Worm (Caenorhabditis elegans) whole organism, L4/young adult: ENCODE measurements around the gene otpl-1.

Source experiments
- W03F9.2 ChIP-seq: fragments of 150-350 bp; optimal IDR thresholded peaks from 2 replicates; lab custom pipeline; 2014; ENCODE audit warnings: missing biosample characterization, missing genetic modification characterization
- dao-5 ChIP-seq: sonication (generic microtip); optimal IDR thresholded peaks from 2 replicates; lab custom pipeline; 2016; ENCODE audit warnings: missing genotype, missing genetic modification characterization, moderate library complexity, missing compliant biosample characterization
- him-1 ChIP-seq: sonication (generic microtip); optimal IDR thresholded peaks from 2 replicates; lab custom pipeline; 2016; ENCODE audit warnings: missing genotype, missing genetic modification reagents, missing genetic modification characterization, missing compliant biosample characterization

Gene otpl-1

ce11 chrIV:3568608-3569007 is at the start of gene otpl-1:
TSS of gene otpl-1 (plus strand) at chrIV:3568979.
- TF ChIP-seq W03F9.2 (tag; lab: Kevin White, UChicago) (no peak), dao-5 (no peak), him-1 (tag; lab: Kevin White, UChicago) (no peak)

ce11 chrIV:3519352-3519751 is 49.4 kb upstream of the otpl-1 start:
- TF ChIP-seq W03F9.2 (tag; lab: Kevin White, UChicago) (no peak), dao-5 (no peak), him-1 (tag; lab: Kevin White, UChicago) (no peak)

- TF ChIP-seq W03F9.2 (tag; lab: Kevin White, UChicago) (no peak), him-1 (tag; lab: Kevin White, UChicago) (no peak), dao-5 (no peak)
These were observed 48.4 kb upstream of the otpl-1 start for ce11 chrIV:3520374-3520773.

- TF ChIP-seq him-1 (tag; lab: Kevin White, UChicago) (no peak), dao-5 (no peak), W03F9.2 (tag; lab: Kevin White, UChicago) (no peak)
These were observed 47.8 kb upstream of the otpl-1 start for ce11 chrIV:3520957-3521356.

- TF ChIP-seq W03F9.2 (tag; lab: Kevin White, UChicago), result no peak
- TF ChIP-seq him-1 (tag; lab: Kevin White, UChicago), result no peak
- no peak for TF ChIP-seq dao-5
These were observed 47.1 kb upstream of the otpl-1 start for ce11 chrIV:3521710-3522109.

ce11 chrIV:3523419-3523818 is 45.4 kb upstream of the otpl-1 start:
- no peak for TF ChIP-seq W03F9.2 (tag; lab: Kevin White, UChicago)
- no peak for TF ChIP-seq him-1 (tag; lab: Kevin White, UChicago)
- no peak for TF ChIP-seq dao-5

ce11 chrIV:3524584-3525020 is 44.2 kb upstream of the otpl-1 start:
- TF ChIP-seq him-1 (tag; lab: Kevin White, UChicago), result peak; percentile 23
- TF ChIP-seq dao-5, result no peak
- no peak for TF ChIP-seq W03F9.2 (tag; lab: Kevin White, UChicago)

- TF ChIP-seq him-1 (tag; lab: Kevin White, UChicago) (no peak), dao-5 (no peak), W03F9.2 (tag; lab: Kevin White, UChicago) (no peak)
These were observed 42.5 kb upstream of the otpl-1 start for ce11 chrIV:3526144-3526797.

ce11 chrIV:3526831-3527404 is 41.9 kb upstream of the otpl-1 start, which contains the start of gene M57.2:
TSS of gene M57.2 (plus strand) at chrIV:3527354.
- TF ChIP-seq him-1 (tag; lab: Kevin White, UChicago) (no peak), dao-5 (no peak), W03F9.2 (tag; lab: Kevin White, UChicago) (no peak)

- TF ChIP-seq dao-5 (no peak), W03F9.2 (tag; lab: Kevin White, UChicago) (no peak), him-1 (tag; lab: Kevin White, UChicago) (no peak)
These were observed 40.9 kb upstream of the otpl-1 start for ce11 chrIV:3527878-3528277.

ce11 chrIV:3531535-3531934 is 37.2 kb upstream of the otpl-1 start:
- no peak for TF ChIP-seq W03F9.2 (tag; lab: Kevin White, UChicago)
- no peak for TF ChIP-seq him-1 (tag; lab: Kevin White, UChicago)
- no peak for TF ChIP-seq dao-5

- TF ChIP-seq him-1 (tag; lab: Kevin White, UChicago), result no peak
- TF ChIP-seq dao-5, result no peak
- TF ChIP-seq W03F9.2 (tag; lab: Kevin White, UChicago), result no peak
These were observed 36.6 kb upstream of the otpl-1 start, which contains the start of gene M57.1 for ce11 chrIV:3532167-3532566. TSS of gene M57.1 (plus strand) at chrIV:3532467.

- no peak for TF ChIP-seq him-1 (tag; lab: Kevin White, UChicago)
- no peak for TF ChIP-seq dao-5
- no peak for TF ChIP-seq W03F9.2 (tag; lab: Kevin White, UChicago)
These were observed 35.8 kb upstream of the otpl-1 start for ce11 chrIV:3532989-3533388.

- TF ChIP-seq dao-5 (no peak), him-1 (tag; lab: Kevin White, UChicago) (no peak), W03F9.2 (tag; lab: Kevin White, UChicago) (no peak)
These were observed 29.5 kb upstream of the otpl-1 start for ce11 chrIV:3539253-3539652.
